Worm (Caenorhabditis elegans): ENCODE data around the gene efl-3.

The efl-3 gene

DNA sequence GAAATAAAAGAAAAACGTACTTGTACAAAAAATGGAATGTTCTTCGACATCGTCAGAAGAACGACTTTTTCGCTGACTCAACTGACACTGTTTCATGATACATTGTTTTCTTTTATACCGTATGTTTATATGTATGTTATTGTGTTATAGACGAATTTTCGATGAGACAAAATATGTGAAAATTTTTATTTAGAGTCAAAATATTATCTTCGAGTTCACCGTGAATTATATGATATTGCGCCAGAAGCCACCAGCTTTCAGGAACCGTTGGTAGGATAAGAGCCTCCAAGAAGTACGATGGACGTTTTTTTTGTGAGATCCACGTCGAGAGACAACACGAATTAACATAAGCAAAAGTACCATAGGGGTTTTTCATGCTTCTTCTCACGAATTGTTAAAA lies 43.6 kb downstream of the efl-3 start, which contains the start of gene F22B5.6:
Gene F22B5.6 (minus strand): TSS at position 101 of the 400 bp plus-strand sequence.
- TF ChIP-seq nhr-120 (GFP tag; IDR thresholded peaks at IDR 0.05) (no peak), ekl-4 (GFP tag; IDR thresholded peaks at IDR 0.05) (no peak), attf-6 (GFP tag; IDR thresholded peaks at IDR 0.05) (no peak), pha-4 (tag; optimal IDR thresholded peaks at IDR 0.05) (no peak), hmg-20 (GFP tag; IDR thresholded peaks at IDR 0.05) (no peak), fkh-3 (tag; optimal IDR thresholded peaks at IDR 0.05) (no peak), unc-130 (GFP tag; optimal IDR thresholded peaks at IDR 0.05) (no peak), nfyb-1 (GFP tag; IDR thresholded peaks at IDR 0.05) (no peak), Y67H2A.10 (GFP tag; conservative IDR thresholded peaks at IDR 0.05) (no peak)

DNA sequence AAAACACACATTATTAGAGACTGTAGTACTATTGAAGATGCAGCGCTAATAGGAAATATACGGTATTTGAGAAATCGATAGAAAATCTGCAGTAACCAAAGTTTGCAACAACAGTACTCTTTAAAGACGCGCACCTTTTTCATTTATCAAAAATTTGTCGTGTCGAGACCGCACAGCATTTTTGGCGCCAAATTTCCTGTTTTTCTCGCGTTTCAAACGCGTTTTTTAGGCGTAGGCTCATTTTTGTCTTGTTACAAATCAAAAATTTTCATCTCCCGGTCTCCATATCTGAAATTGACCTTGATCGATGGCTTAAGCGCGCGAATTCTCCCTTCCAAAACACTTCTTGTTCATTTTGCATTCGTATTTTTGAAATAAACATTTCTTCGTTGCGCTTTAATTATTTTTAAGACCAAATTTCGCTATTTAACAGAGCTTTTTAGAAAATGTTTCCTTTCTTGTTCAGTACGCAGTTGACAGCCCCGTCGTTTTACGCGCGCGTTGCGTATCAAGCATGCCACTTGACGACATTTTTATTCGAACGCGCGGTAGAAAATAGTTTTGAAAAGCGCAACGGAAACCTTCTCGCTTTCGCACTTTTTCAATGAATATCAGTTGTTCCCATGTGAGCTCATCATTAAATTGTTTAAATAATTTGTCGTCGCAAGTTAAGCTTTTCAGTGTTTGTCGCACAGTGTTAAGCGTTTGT lies 44.4 kb downstream of the efl-3 start:
- TF ChIP-seq ZK185.1 (tag; optimal IDR thresholded peaks at IDR 0.05; ENCODE audit: poor library complexity, severe bottlenecking) (no peak), Y56A3A.18 (GFP tag; IDR thresholded peaks at IDR 0.05) (no peak), lin-54 (GFP tag; optimal IDR thresholded peaks at IDR 0.05) (peak; percentile 22), cebp-2 (GFP tag; IDR thresholded peaks at IDR 0.05) (no peak), F52B5.7 (tag; optimal IDR thresholded peaks at IDR 0.05) (no peak), lsl-1 (GFP tag; optimal IDR thresholded peaks at IDR 0.05) (peak; percentile 81), ceh-27 (GFP tag; optimal IDR thresholded peaks at IDR 0.05) (no peak), dpl-1 (GFP tag; optimal IDR thresholded peaks at IDR 0.05) (peak; percentile 76), ccch-3 (GFP tag; optimal IDR thresholded peaks at IDR 0.05) (no peak), egl-18 (GFP tag; IDR thresholded peaks at IDR 0.05) (no peak), sptf-2 (GFP tag; optimal IDR thresholded peaks at IDR 0.05) (no peak), ztf-25 (GFP tag; IDR thresholded peaks at IDR 0.05) (no peak), B0261.1 (tag; optimal IDR thresholded peaks at IDR 0.05) (no peak), hlh-12 (tag; optimal IDR thresholded peaks at IDR 0.05) (no peak), ztf-26 (tag; optimal IDR thresholded peaks at IDR 0.05) (no peak), B0035.1 (tag; optimal IDR thresholded peaks at IDR 0.05) (no peak), K11D2.4 (GFP tag; IDR thresholded peaks at IDR 0.05) (no peak), Y79H2A.3 (GFP tag; conservative IDR thresholded peaks at IDR 0.05) (no peak), dox-1 (GFP tag; IDR thresholded peaks at IDR 0.05) (0 out of 2 replicates have a peak, but pooled peaks have one; percentile 18), rpc-1 (optimal IDR thresholded peaks at IDR 0.05) (no peak), rpc-1 (tag; optimal IDR thresholded peaks at IDR 0.05) (no peak), ceh-58 (GFP tag; IDR thresholded peaks at IDR 0.05) (no peak), nfya-2 (GFP tag; IDR thresholded peaks at IDR 0.05) (no peak), madf-8 (GFP tag; conservative IDR thresholded peaks at IDR 0.05) (peak; percentile 85), B0336.3 (GFP tag; IDR thresholded peaks at IDR 0.05) (no peak), F23B12.7 (tag; optimal IDR thresholded peaks at IDR 0.05; ENCODE audit: insufficient read depth) (no peak), akir-1 (GFP tag; optimal IDR thresholded peaks at IDR 0.05) (no peak), gei-17 (GFP tag; optimal IDR thresholded peaks at IDR 0.05) (no peak), efl-1 (GFP tag; optimal IDR thresholded peaks at IDR 0.05) (peak; percentile 89), Y53F4B.3 (GFP tag; IDR thresholded peaks at IDR 0.05) (no peak), hsf-1 (GFP tag; IDR thresholded peaks at IDR 0.05) (peak; percentile 74), mel-28 (tag; optimal IDR thresholded peaks at IDR 0.05; ENCODE audit: borderline replicate concordance) (no peak), atf-7 (tag; optimal IDR thresholded peaks at IDR 0.05) (no peak), hmg-1.2 (GFP tag; IDR thresholded peaks at IDR 0.05) (no peak), hlh-26 (GFP tag; conservative IDR thresholded peaks at IDR 0.05) (no peak), Y95B8A.8 (GFP tag; IDR thresholded peaks at IDR 0.05) (no peak), snpc-4 (GFP tag; optimal IDR thresholded peaks at IDR 0.05) (no peak), snpc-4 (tag; optimal IDR thresholded peaks at IDR 0.05) (no peak), hrde-1 (tag; optimal IDR thresholded peaks at IDR 0.05; ENCODE audit: borderline replicate concordance) (no peak)
